Worm (Caenorhabditis elegans): ENCODE measurements around the gene T16G12.3.

DNA sequence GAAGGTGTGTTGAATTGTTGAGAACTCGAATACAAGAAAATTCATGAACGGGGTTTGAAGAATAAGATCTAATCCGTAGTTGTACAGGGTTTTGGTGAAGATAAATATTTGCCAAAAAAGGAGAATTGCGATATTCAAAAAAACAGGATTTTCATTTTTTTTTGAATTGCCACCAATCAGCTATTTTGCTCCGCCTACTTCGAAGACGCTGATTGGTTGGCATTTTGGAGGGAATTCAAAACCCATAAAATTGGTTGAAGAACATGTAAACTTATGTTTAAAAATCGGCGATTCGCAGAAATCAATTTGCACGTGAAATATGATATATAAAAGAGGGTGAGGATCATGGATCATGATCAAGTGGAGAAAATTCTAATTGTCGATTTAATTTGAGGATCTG lies 25.6 kb downstream of the T16G12.3 start:
- TF ChIP-seq pha-4 (tag; optimal IDR thresholded peaks at IDR 0.05) (no peak), mab-5 (tag; optimal IDR thresholded peaks at IDR 0.05) (no peak), sptf-1 (tag; optimal IDR thresholded peaks at IDR 0.05) (no peak), nhr-12 (tag; optimal IDR thresholded peaks at IDR 0.05) (no peak), snpc-4 (tag; optimal IDR thresholded peaks at IDR 0.05) (no peak)
